Fruit fly (Drosophila melanogaster): ENCODE data around the gene CG18764.

Gene CG18764

DNA sequence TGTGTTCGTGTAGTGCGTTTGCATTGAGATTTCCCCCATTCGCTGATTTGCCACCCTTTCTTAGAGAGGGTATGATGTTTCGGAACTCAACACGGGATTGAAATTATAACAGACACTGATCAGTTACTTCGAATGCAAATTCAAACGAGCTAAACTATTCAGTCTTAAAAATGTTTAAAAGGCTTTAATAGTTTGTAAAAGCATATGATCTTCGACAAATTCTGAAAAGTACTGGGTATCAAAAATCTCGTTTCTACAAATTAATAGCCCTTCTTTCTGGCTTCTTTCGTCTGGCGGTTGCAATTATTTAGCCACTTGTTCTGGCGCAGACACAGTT, 44.5 kb upstream of the CG18764 start (continued):
- TF ChIP-seq CG5953 (GFP tag; IDR thresholded peaks at IDR 0.05) (peak; percentile 77), CG6254 (GFP tag; optimal IDR thresholded peaks at IDR 0.05) (peak; percentile 27), shn (GFP tag; optimal IDR thresholded peaks at IDR 0.05) (peak; percentile 64), ind (GFP tag; optimal IDR thresholded peaks at IDR 0.05) (peak; percentile 68), CG33213 (GFP tag; optimal IDR thresholded peaks at IDR 0.05) (peak; percentile 57), Gug (GFP tag; IDR thresholded peaks at IDR 0.05) (peak; percentile 57), Gsc (GFP tag; IDR thresholded peaks at IDR 0.05) (no peak), sug (tag; optimal IDR thresholded peaks at IDR 0.05) (no peak), eyg (GFP tag; optimal IDR thresholded peaks at IDR 0.05) (peak; percentile 49), CG10959 (GFP tag; IDR thresholded peaks at IDR 0.05) (no peak), CG11247 (GFP tag; IDR thresholded peaks at IDR 0.05) (peak; percentile 64; the same call in 1 of the 2 replicates), CG13894 (tag; optimal IDR thresholded peaks at IDR 0.05) (no peak), CG10654 (GFP tag; optimal IDR thresholded peaks at IDR 0.05) (peak; percentile 14), CG8388 (GFP tag; optimal IDR thresholded peaks at IDR 0.05) (peak; percentile 71), CG8359 (GFP tag; optimal IDR thresholded peaks at IDR 0.05; ENCODE audit: borderline replicate concordance) (no peak), CG15696 (tag; optimal IDR thresholded peaks at IDR 0.05) (peak; percentile 21), Deaf1 (tag; optimal IDR thresholded peaks at IDR 0.05) (no peak), B-H2 (GFP tag; optimal IDR thresholded peaks at IDR 0.05) (no peak), CG6272 (GFP tag; IDR thresholded peaks at IDR 0.05) (no peak), zfh1 (GFP tag; IDR thresholded peaks at IDR 0.05) (peak; percentile 75; the same call in 2 of the 3 replicates), az2 (GFP tag; optimal IDR thresholded peaks at IDR 0.05) (peak; percentile 62), sr (GFP tag; IDR thresholded peaks at IDR 0.05) (peak; percentile 8; the same call in 1 of the 3 replicates), Fer2 (tag; optimal IDR thresholded peaks at IDR 0.05) (no peak), caup (GFP tag; optimal IDR thresholded peaks at IDR 0.05; ENCODE audit: severe bottlenecking) (peak; percentile 45), CG12219 (GFP tag; optimal IDR thresholded peaks at IDR 0.05) (peak; percentile 63), CG12155 (GFP tag; optimal IDR thresholded peaks at IDR 0.05) (peak; percentile 28), CG18619 (GFP tag; optimal IDR thresholded peaks at IDR 0.05) (no peak), CG17359 (tag; optimal IDR thresholded peaks at IDR 0.05) (peak; percentile 85), Nf-YA (GFP tag; IDR thresholded peaks at IDR 0.05) (peak; percentile 64; the same call in 1 of the 2 replicates), cwo (GFP tag; optimal IDR thresholded peaks at IDR 0.05) (peak; percentile 41), CG7786 (GFP tag; optimal IDR thresholded peaks at IDR 0.05) (peak; percentile 44), dmrt11E (tag; optimal IDR thresholded peaks at IDR 0.05) (peak; percentile 21), CG30403 (GFP tag; optimal IDR thresholded peaks at IDR 0.05) (peak; percentile 74), peb (GFP tag; IDR thresholded peaks at IDR 0.05) (peak; percentile 64), ase (GFP tag; IDR thresholded peaks at IDR 0.05) (peak; percentile 63; the same call in 1 of the 3 replicates), abd-A (tag; optimal IDR thresholded peaks at IDR 0.05) (no peak), HLH3B (GFP tag; IDR thresholded peaks at IDR 0.05) (peak; percentile 75), CG10147 (GFP tag; optimal IDR thresholded peaks at IDR 0.05) (no peak), CG13775 (GFP tag; optimal IDR thresholded peaks at IDR 0.05) (peak; percentile 50), CG11398 (GFP tag; optimal IDR thresholded peaks at IDR 0.05) (peak; percentile 43), CG10274 (GFP tag; optimal IDR thresholded peaks at IDR 0.05) (peak; percentile 51), HLHmδ (GFP tag; optimal IDR thresholded peaks at IDR 0.05) (no peak), CG30431 (GFP tag; optimal IDR thresholded peaks at IDR 0.05) (peak; percentile 51), prd (optimal IDR thresholded peaks at IDR 0.05) (no peak), prd (GFP tag; IDR thresholded peaks at IDR 0.05) (peak; percentile 76), unpg (GFP tag; optimal IDR thresholded peaks at IDR 0.05) (peak; percentile 75), Dip3 (GFP tag; optimal IDR thresholded peaks at IDR 0.05) (peak; percentile 35), Ets97D (GFP tag; optimal IDR thresholded peaks at IDR 0.05) (peak; percentile 20), CG4854 (GFP tag; optimal IDR thresholded peaks at IDR 0.05) (no peak), tx (GFP tag; optimal IDR thresholded peaks at IDR 0.05) (peak; percentile 9), Rfx (GFP tag; IDR thresholded peaks at IDR 0.05) (peak; percentile 76)
